Fruit fly (Drosophila melanogaster) whole organism, embryonic: Measurements from ENCODE around the gene CG4291.
A peak's percentile ranks its signal among the peaks of the same experiment; 100 is the strongest.

ENCODE experiments used
- Asciz ChIP-seq: fragments of 200-800 bp; sonication (Bioruptor generic); optimal IDR thresholded peaks from 2 replicates; lab custom pipeline; 2017; ENCODE audit warnings: missing biosample characterization, mild to moderate bottlenecking, missing genetic modification characterization, missing genetic modification reagents
- CG10431 ChIP-seq: fragments of 200-800 bp; sonication (Bioruptor generic); optimal IDR thresholded peaks from 3 replicates; lab custom pipeline; 2018; ENCODE audit warnings: missing biosample characterization, mild to moderate bottlenecking, missing genetic modification characterization
- CG11093 ChIP-seq: fragments of 200-800 bp; sonication (Bioruptor generic); IDR thresholded peaks from 3 replicates; pipeline ENCODE4 v1.3.6; 2022; ENCODE audit warnings: missing biosample characterization, missing genetic modification characterization
- CG11504 ChIP-seq: fragments of 200-800 bp; sonication (Bioruptor generic); optimal IDR thresholded peaks from 3 replicates; lab custom pipeline; 2019; ENCODE audit warnings: missing biosample characterization, mild to moderate bottlenecking, missing genetic modification characterization, moderate library complexity
- CG1233 ChIP-seq: fragments of 200-800 bp; sonication (Bioruptor generic); optimal IDR thresholded peaks from 4 replicates; lab custom pipeline; 2018; ENCODE audit warnings: missing biosample characterization, mild to moderate bottlenecking, missing genetic modification characterization
- CG13287 ChIP-seq: fragments of 200-800 bp; sonication (Bioruptor generic); IDR thresholded peaks from 2 replicates; pipeline ENCODE4 v1.3.6; 2022; ENCODE audit warnings: missing biosample characterization, missing genetic modification characterization; ENCODE audit not compliant: partially characterized antibody
- CG14441 ChIP-seq: fragments of 200-800 bp; sonication (Bioruptor generic); IDR thresholded peaks from 2 replicates; pipeline ENCODE4 v1.3.6; 2022; ENCODE audit warnings: missing biosample characterization, missing genetic modification characterization
- CG15011 ChIP-seq: fragments of 200-800 bp; sonication (Bioruptor generic); optimal IDR thresholded peaks from 3 replicates; lab custom pipeline; 2018; ENCODE audit warnings: missing biosample characterization, mild to moderate bottlenecking, missing genetic modification characterization
- CG15479 ChIP-seq: fragments of 200-800 bp; sonication (Bioruptor generic); optimal IDR thresholded peaks from 3 replicates; lab custom pipeline; 2019; ENCODE audit warnings: missing biosample characterization, mild to moderate bottlenecking, missing genetic modification characterization, moderate library complexity
- CG16813 ChIP-seq: fragments of 200-800 bp; sonication (Bioruptor generic); IDR thresholded peaks from 3 replicates; pipeline ENCODE4 v1.3.6; 2022; ENCODE audit warnings: missing biosample characterization, missing genetic modification characterization; ENCODE audit not compliant: partially characterized antibody
- CG17361 ChIP-seq: fragments of 200-800 bp; sonication (Bioruptor generic); IDR thresholded peaks from 3 replicates; pipeline ENCODE4 v1.3.6; 2022; ENCODE audit warnings: missing biosample characterization, missing genetic modification characterization
- CG18262 ChIP-seq: fragments of 200-800 bp; optimal IDR thresholded peaks from 3 replicates; lab custom pipeline; 2019; ENCODE audit warnings: missing biosample characterization, mild to moderate bottlenecking, missing genetic modification characterization, moderate library complexity
- CG2120 ChIP-seq: fragments of 200-800 bp; sonication (Bioruptor generic); optimal IDR thresholded peaks from 3 replicates; lab custom pipeline; 2016; ENCODE audit warnings: missing biosample characterization, missing genetic modification characterization
- CG3065 ChIP-seq: fragments of 200-800 bp; sonication (Bioruptor generic); optimal IDR thresholded peaks from 2 replicates; lab custom pipeline; 2016; ENCODE audit warnings: missing biosample characterization, missing genetic modification characterization
- CG31365 ChIP-seq: fragments of 200-800 bp; sonication (Bioruptor generic); optimal IDR thresholded peaks from 2 replicates; lab custom pipeline; 2018; ENCODE audit warnings: missing biosample characterization, mild to moderate bottlenecking, missing genetic modification characterization
- CG3995 ChIP-seq: fragments of 200-800 bp; sonication (Bioruptor generic); optimal IDR thresholded peaks from 3 replicates; lab custom pipeline; 2016; ENCODE audit warnings: missing biosample characterization, missing genetic modification characterization
- CG4730 ChIP-seq: fragments of 200-800 bp; sonication (Bioruptor generic); IDR thresholded peaks from 2 replicates; pipeline ENCODE4 v1.3.6; 2022; ENCODE audit warnings: missing biosample characterization, missing genetic modification characterization
- CG5245 ChIP-seq: fragments of 200-800 bp; sonication (Bioruptor generic); optimal IDR thresholded peaks from 3 replicates; lab custom pipeline; 2016; ENCODE audit warnings: missing biosample characterization, missing genetic modification characterization
- CG6683 ChIP-seq: fragments of 200-800 bp; sonication (Bioruptor generic); optimal IDR thresholded peaks from 2 replicates; lab custom pipeline; 2017; ENCODE audit warnings: missing biosample characterization, mild to moderate bottlenecking, missing genetic modification characterization, missing genetic modification reagents
- CoRest ChIP-seq: fragments of 200-800 bp; sonication (Bioruptor generic); optimal IDR thresholded peaks from 3 replicates; lab custom pipeline; 2018; ENCODE audit warnings: missing biosample characterization, mild to moderate bottlenecking, missing genetic modification characterization, moderate library complexity
- Dbx ChIP-seq: fragments of 200-800 bp; sonication (Bioruptor generic); IDR thresholded peaks from 3 replicates; pipeline ENCODE4 v1.3.6; 2022; ENCODE audit warnings: missing biosample characterization, missing genetic modification characterization
- Dfd ChIP-seq, 2 experiments: fragments of >200 bp; optimal IDR thresholded peaks; 2 replicates each; lab custom pipeline; 2017; ENCODE audit warnings: missing biosample characterization in 2 of 2, missing genetic modification characterization in 2 of 2
- Gsc ChIP-seq: fragments of 200-800 bp; sonication (Bioruptor generic); IDR thresholded peaks from 2 replicates; pipeline ENCODE4 v1.3.6; 2022; ENCODE audit warnings: missing biosample characterization, missing genetic modification characterization
- Max ChIP-seq: fragments of 200-800 bp; sonication (Bioruptor generic); optimal IDR thresholded peaks from 2 replicates; lab custom pipeline; 2016; ENCODE audit warnings: missing biosample characterization, mild to moderate bottlenecking, missing genetic modification characterization
- Mes4 ChIP-seq: fragments of 200-800 bp; sonication (Bioruptor generic); optimal IDR thresholded peaks from 2 replicates; lab custom pipeline; 2016; ENCODE audit warnings: missing biosample characterization, missing genetic modification characterization
- NC2α ChIP-seq: fragments of 200-800 bp; sonication (Bioruptor generic); optimal IDR thresholded peaks from 2 replicates; lab custom pipeline; 2016; ENCODE audit warnings: missing biosample characterization, missing genetic modification characterization
- Sox102F ChIP-seq: fragments of 200-800 bp; sonication (Bioruptor generic); optimal IDR thresholded peaks from 2 replicates; lab custom pipeline; 2018; ENCODE audit warnings: missing biosample characterization, mild to moderate bottlenecking, missing genetic modification characterization, moderate library complexity
- Vsx1 ChIP-seq: fragments of 200-800 bp; sonication (Bioruptor generic); optimal IDR thresholded peaks from 2 replicates; lab custom pipeline; 2017; ENCODE audit warnings: missing biosample characterization, mild to moderate bottlenecking, missing genetic modification characterization, missing genetic modification reagents
- ab ChIP-seq: fragments of 200-800 bp; sonication (Bioruptor generic); optimal IDR thresholded peaks from 2 replicates; lab custom pipeline; 2016; ENCODE audit warnings: missing biosample characterization, missing genetic modification characterization
- aop ChIP-seq: fragments of 200-800 bp; sonication (Bioruptor generic); IDR thresholded peaks from 2 replicates; pipeline ENCODE4 v1.3.6; 2022; ENCODE audit warnings: missing biosample characterization, missing genetic modification characterization
- bab2 ChIP-seq: fragments of 200-800 bp; sonication (Bioruptor generic); optimal IDR thresholded peaks from 2 replicates; lab custom pipeline; 2016; ENCODE audit warnings: missing biosample characterization, missing genetic modification characterization
- br ChIP-seq: fragments of >200 bp; optimal IDR thresholded peaks from 2 replicates; lab custom pipeline; 2017
- btn ChIP-seq: fragments of 200-800 bp; sonication (Bioruptor generic); optimal IDR thresholded peaks from 2 replicates; lab custom pipeline; 2016; ENCODE audit warnings: missing biosample characterization, missing genetic modification characterization
- caup ChIP-seq: fragments of 200-800 bp; sonication (Bioruptor generic); optimal IDR thresholded peaks from 3 replicates; lab custom pipeline; 2017; ENCODE audit warnings: missing biosample characterization, mild to moderate bottlenecking, missing genetic modification characterization, moderate library complexity; ENCODE audit not compliant: severe bottlenecking
- crol ChIP-seq: fragments of 200-800 bp; sonication (Bioruptor generic); IDR thresholded peaks from 2 replicates; pipeline ENCODE4 v1.3.6; 2022; ENCODE audit warnings: missing biosample characterization, missing genetic modification characterization
- crp ChIP-seq, 2 experiments: fragments of 200-800 bp; sonication (Bioruptor generic); optimal IDR thresholded peaks; 2 replicates in 1 of 2; 3 replicates in 1 of 2; lab custom pipeline; 2017; ENCODE audit warnings: missing biosample characterization in 2 of 2, missing genetic modification characterization in 2 of 2, mild to moderate bottlenecking in 1 of 2, moderate library complexity in 1 of 2
- eyg ChIP-seq: fragments of 200-800 bp; sonication (Bioruptor generic); optimal IDR thresholded peaks from 3 replicates; lab custom pipeline; 2016; ENCODE audit warnings: missing biosample characterization, missing genetic modification characterization
- hth ChIP-seq: fragments of >200 bp; optimal IDR thresholded peaks from 2 replicates; lab custom pipeline; 2017; ENCODE audit warnings: inconsistent platforms
- peb ChIP-seq: fragments of 200-800 bp; sonication (Bioruptor generic); IDR thresholded peaks from 2 replicates; pipeline ENCODE4 v1.3.6; 2022; ENCODE audit warnings: missing biosample characterization, missing genetic modification characterization
- pnt ChIP-seq: fragments of 200-800 bp; sonication (Bioruptor generic); optimal IDR thresholded peaks from 3 replicates; lab custom pipeline; 2016; ENCODE audit warnings: missing biosample characterization, missing genetic modification characterization
- ranshi ChIP-seq: fragments of 200-800 bp; sonication (Bioruptor generic); IDR thresholded peaks from 2 replicates; pipeline ENCODE4 v1.3.6; 2022; ENCODE audit warnings: missing biosample characterization, missing genetic modification characterization
- repo ChIP-seq: fragments of 200-800 bp; sonication (Bioruptor generic); optimal IDR thresholded peaks from 2 replicates; lab custom pipeline; 2016; ENCODE audit warnings: missing biosample characterization, missing genetic modification characterization
- schlank ChIP-seq: fragments of 200-800 bp; sonication (Bioruptor generic); optimal IDR thresholded peaks from 2 replicates; lab custom pipeline; 2018; ENCODE audit warnings: missing biosample characterization, mild to moderate bottlenecking, missing genetic modification characterization
- sens ChIP-seq: fragments of 200-800 bp; sonication (Bioruptor generic); peaks from one replicate; lab custom pipeline; 2016; ENCODE audit warnings: missing biosample characterization, missing genetic modification characterization
- sima ChIP-seq: fragments of 200-800 bp; sonication (Bioruptor generic); optimal IDR thresholded peaks from 2 replicates; lab custom pipeline; 2016; ENCODE audit warnings: missing biosample characterization, missing genetic modification characterization
- sug ChIP-seq: fragments of 200-800 bp; optimal IDR thresholded peaks from 2 replicates; lab custom pipeline; 2019; ENCODE audit warnings: missing biosample characterization, mild to moderate bottlenecking, missing genetic modification characterization, moderate library complexity
- tio ChIP-seq: fragments of 200-800 bp; sonication (Bioruptor generic); optimal IDR thresholded peaks from 2 replicates; lab custom pipeline; 2017; ENCODE audit warnings: missing biosample characterization, missing genetic modification characterization, inconsistent platforms
- unc-4 ChIP-seq: fragments of 200-800 bp; sonication (Bioruptor generic); IDR thresholded peaks from 2 replicates; pipeline ENCODE4 v1.3.6; 2022; ENCODE audit warnings: missing biosample characterization, missing genetic modification characterization; ENCODE audit not compliant: partially characterized antibody
- unpg ChIP-seq: fragments of 200-800 bp; sonication (Bioruptor generic); optimal IDR thresholded peaks from 3 replicates; lab custom pipeline; 2018; ENCODE audit warnings: missing biosample characterization, mild to moderate bottlenecking, missing genetic modification characterization, moderate library complexity
- usp ChIP-seq: fragments of >200 bp; optimal IDR thresholded peaks from 2 replicates; lab custom pipeline; 2017; ENCODE audit warnings: missing biosample characterization, missing genetic modification characterization
- zen2 ChIP-seq: fragments of 200-800 bp; sonication (Bioruptor generic); IDR thresholded peaks from 3 replicates; pipeline ENCODE4 v1.3.6; 2022; ENCODE audit warnings: missing biosample characterization, missing genetic modification characterization; ENCODE audit not compliant: partially characterized antibody

Gene CG4291

dm6 chr2L:841708-842107 lies 10.8 kb downstream of the CG4291 start (continued):
- TF ChIP-seq sima (GFP tag; lab: Kevin White, UChicago) (no peak), NC2α (GFP tag; lab: Kevin White, UChicago) (no peak), CG17361 (GFP tag; lab: Robert Waterston, UW) (peak; percentile 59; the same call in 2 of the 3 replicates), CG13287 (GFP tag; lab: Robert Waterston, UW) (no peak), CG14441 (GFP tag; lab: Robert Waterston, UW) (peak; percentile 81), CG3065 (no peak), CG3995 (peak; percentile 23), unc-4 (GFP tag; lab: Robert Waterston, UW) (no peak), CG1233 (GFP tag; lab: Kevin White, UChicago) (peak; percentile 57), CG15479 (GFP tag; lab: Kevin White, UChicago) (no peak), sug (tag; lab: Kevin White, UChicago) (peak; percentile 48), Dbx (GFP tag; lab: Robert Waterston, UW) (peak; percentile 93), pnt (GFP tag; lab: Kevin White, UChicago) (no peak), CG2120 (GFP tag; lab: Kevin White, UChicago) (peak; percentile 90), CG4730 (GFP tag; lab: Robert Waterston, UW) (peak; percentile 51; the same call in 1 of the 2 replicates), ranshi (GFP tag; lab: Robert Waterston, UW) (peak; percentile 82), Max (GFP tag; lab: Kevin White, UChicago) (peak; percentile 55), usp (GFP tag; lab: Kevin White, UChicago) (no peak), crp (GFP tag; optimal IDR thresholded peaks at IDR 0.05; lab: Kevin White, UChicago) (no peak), zen2 (no peak), CG18262 (tag; lab: Kevin White, UChicago) (peak; percentile 67), sens (peak; percentile 90), Gsc (GFP tag; lab: Robert Waterston, UW) (peak; percentile 31; the same call in 1 of the 2 replicates), unpg (GFP tag; lab: Kevin White, UChicago) (peak; percentile 69), CG11504 (tag; lab: Kevin White, UChicago) (peak; percentile 74), hth (lab: Kevin White, UChicago) (no peak), eyg (GFP tag; lab: Kevin White, UChicago) (peak; percentile 17), crol (GFP tag; lab: Robert Waterston, UW) (0 out of 2 replicates have a peak, but pooled peaks have one; percentile 11), CG11093 (0 out of 3 replicates have a peak, but pooled peaks have one; percentile 43), schlank (peak; percentile 78), Asciz (GFP tag; lab: Kevin White, UChicago) (peak; percentile 24), CG6683 (GFP tag; lab: Kevin White, UChicago) (peak; percentile 15), peb (GFP tag; lab: Robert Waterston, UW) (0 out of 2 replicates have a peak, but pooled peaks have one; percentile 53), repo (GFP tag; lab: Kevin White, UChicago) (peak; percentile 23), btn (GFP tag; lab: Kevin White, UChicago) (no peak), bab2 (GFP tag; lab: Kevin White, UChicago) (peak; percentile 35), CG15011 (GFP tag; lab: Kevin White, UChicago) (peak; percentile 43), Vsx1 (GFP tag; lab: Kevin White, UChicago) (peak; percentile 24), ab (peak; percentile 45), Dfd (GFP tag; optimal IDR thresholded peaks at IDR 0.05; lab: Kevin White, UChicago) (no peak), Sox102F (peak; percentile 77), Mes4 (peak; percentile 63), CG31365 (no peak), caup (GFP tag; lab: Kevin White, UChicago) (peak; percentile 72), aop (GFP tag; lab: Robert Waterston, UW) (no peak), br (no peak), CG16813 (GFP tag; lab: Robert Waterston, UW) (no peak), CoRest (tag; lab: Kevin White, UChicago) (peak; percentile 69), tio (GFP tag; lab: Kevin White, UChicago) (peak; percentile 74), CG10431 (GFP tag; lab: Kevin White, UChicago) (no peak), CG5245 (GFP tag; lab: Kevin White, UChicago) (peak; percentile 38)
